Worm (Caenorhabditis elegans): ENCODE measurements around the gene parg-2.
A peak's percentile ranks its signal among the peaks of the same experiment; 100 is the strongest.

parg-2 gene

DNA sequence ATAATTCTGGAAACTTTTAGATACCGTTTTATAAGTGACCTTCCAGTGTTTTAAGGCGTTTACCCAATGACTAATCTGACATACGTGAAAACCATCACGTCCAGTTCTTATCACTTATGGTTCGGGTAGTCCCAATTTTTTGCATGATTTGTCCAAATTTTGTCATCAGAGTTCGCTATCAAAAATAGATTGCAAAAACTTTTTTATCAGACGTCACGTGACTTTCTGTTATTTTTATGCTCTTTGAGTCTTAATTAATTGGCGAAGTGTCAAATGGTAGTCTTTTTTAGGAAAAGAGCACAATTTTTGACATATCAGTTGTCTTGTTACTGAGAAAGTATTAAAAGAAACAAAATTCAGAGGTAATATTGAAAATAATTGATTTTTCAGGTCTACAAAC lies 14.7 kb upstream of the parg-2 start:
- TF ChIP-seq ctbp-1 (GFP tag; IDR thresholded peaks at IDR 0.05) = no peak
- no peak for TF ChIP-seq zag-1 (tag; optimal IDR thresholded peaks at IDR 0.05)
- no peak for TF ChIP-seq rbr-2 (tag; optimal IDR thresholded peaks at IDR 0.05)
- TF ChIP-seq lin-15B (tag; optimal IDR thresholded peaks at IDR 0.05) = no peak
- no peak for TF ChIP-seq F37D6.2 (tag; optimal IDR thresholded peaks at IDR 0.05)
- no peak for TF ChIP-seq dmd-8 (GFP tag; IDR thresholded peaks at IDR 0.05)
- no peak for TF ChIP-seq sdz-12 (GFP tag; optimal IDR thresholded peaks at IDR 0.05)
- peak; percentile 6 for TF ChIP-seq nhr-102 (tag; optimal IDR thresholded peaks at IDR 0.05)
- TF ChIP-seq D1046.2 (GFP tag; IDR thresholded peaks at IDR 0.05) = no peak
- no peak for TF ChIP-seq hmg-1.1 (GFP tag; IDR thresholded peaks at IDR 0.05)
- TF ChIP-seq php-3 (GFP tag; IDR thresholded peaks at IDR 0.05) = peak; percentile 22; the same call in 1 of the 2 replicates
- TF ChIP-seq ceh-82 (tag; optimal IDR thresholded peaks at IDR 0.05) = no peak
- TF ChIP-seq hif-1 (tag; optimal IDR thresholded peaks at IDR 0.05) = peak in 1 of 2 experiments; percentile 21
- TF ChIP-seq duxl-1 (tag; optimal IDR thresholded peaks at IDR 0.05; ENCODE audit: poor library complexity) = no peak
- TF ChIP-seq saeg-2 (GFP tag; IDR thresholded peaks at IDR 0.05) = no peak
- TF ChIP-seq mxl-3 (GFP tag; optimal IDR thresholded peaks at IDR 0.05) = no peak
- TF ChIP-seq nhr-28 (tag; optimal IDR thresholded peaks at IDR 0.05) = peak; percentile 40
- no peak for TF ChIP-seq nhr-41 (GFP tag; IDR thresholded peaks at IDR 0.05)
- TF ChIP-seq lin-39 (tag; optimal IDR thresholded peaks at IDR 0.05) = no peak
- TF ChIP-seq hlh-30 (tag; optimal IDR thresholded peaks at IDR 0.05; ENCODE audit: insufficient read depth) = peak; percentile 20
- no peak for TF ChIP-seq lin-38 (GFP tag; IDR thresholded peaks at IDR 0.05)
- TF ChIP-seq F10B5.3 (tag; optimal IDR thresholded peaks at IDR 0.05) = no peak
- TF ChIP-seq ceh-28 (tag; optimal IDR thresholded peaks at IDR 0.05) = no peak
- TF ChIP-seq attf-4 (tag; optimal IDR thresholded peaks at IDR 0.05) = no peak
- TF ChIP-seq ces-1 (GFP tag; optimal IDR thresholded peaks at IDR 0.05) = no peak
- TF ChIP-seq lim-7 (GFP tag; IDR thresholded peaks at IDR 0.05) = no peak
- no peak for TF ChIP-seq daf-16 (GFP tag; optimal IDR thresholded peaks at IDR 0.05)
- peak; percentile 63 for TF ChIP-seq daf-16 (tag; optimal IDR thresholded peaks at IDR 0.05)
- no peak for TF ChIP-seq mes-2 (tag; optimal IDR thresholded peaks at IDR 0.05; ENCODE audit: poor library complexity, severe bottlenecking)
- peak; percentile 60 for TF ChIP-seq hlh-11 (tag; optimal IDR thresholded peaks at IDR 0.05)
- no peak for TF ChIP-seq pha-4 (GFP tag; IDR thresholded peaks at IDR 0.05)
- TF ChIP-seq pha-4 (tag; optimal IDR thresholded peaks at IDR 0.05) = no peak
- TF ChIP-seq lin-29 (GFP tag; IDR thresholded peaks at IDR 0.05) = no peak
- no peak for TF ChIP-seq dpl-1 (GFP tag; optimal IDR thresholded peaks at IDR 0.05)
- no peak for TF ChIP-seq F26F4.8 (GFP tag; conservative IDR thresholded peaks at IDR 0.05)
- no peak for TF ChIP-seq nhr-77 (tag; optimal IDR thresholded peaks at IDR 0.05)
- TF ChIP-seq nhr-10 (tag; optimal IDR thresholded peaks at IDR 0.05) = no peak
- no peak for TF ChIP-seq snpc-4 (tag; optimal IDR thresholded peaks at IDR 0.05)
- TF ChIP-seq ztf-11 (tag; optimal IDR thresholded peaks at IDR 0.05) = no peak
- no peak for TF ChIP-seq Y48G9A.11 (GFP tag; IDR thresholded peaks at IDR 0.05)
- TF ChIP-seq dmd-6 (GFP tag; IDR thresholded peaks at IDR 0.05) = peak; percentile 83
- TF ChIP-seq ZK337.2 (GFP tag; IDR thresholded peaks at IDR 0.05) = no peak
- TF ChIP-seq lin-13 (GFP tag; optimal IDR thresholded peaks at IDR 0.05) = no peak
- no peak for TF ChIP-seq snpc-1.2 (GFP tag; IDR thresholded peaks at IDR 0.05)
- no peak for TF ChIP-seq dmd-9 (GFP tag; IDR thresholded peaks at IDR 0.05)
- no peak for TF ChIP-seq nhr-76 (tag; optimal IDR thresholded peaks at IDR 0.05)
- no peak for TF ChIP-seq Y5F2A.4 (GFP tag; optimal IDR thresholded peaks at IDR 0.05)
- no peak for TF ChIP-seq daf-19 (GFP tag; conservative IDR thresholded peaks at IDR 0.05)
- TF ChIP-seq F44E2.7 (GFP tag; IDR thresholded peaks at IDR 0.05) = no peak
- TF ChIP-seq spr-3 (GFP tag; optimal IDR thresholded peaks at IDR 0.05) = no peak
- no peak for TF ChIP-seq arid-1 (GFP tag; conservative IDR thresholded peaks at IDR 0.05)
- peak; percentile 71 for TF ChIP-seq pqm-1 (tag; optimal IDR thresholded peaks at IDR 0.05)
- no peak for TF ChIP-seq Y105C5A.15 (GFP tag; IDR thresholded peaks at IDR 0.05)

Measured in whole organism, L4 larva.